Fruit fly (Drosophila melanogaster) whole organism, embryonic: ENCODE results near the gene CG2059.

Experiments
- Ada2b ChIP-seq: fragments of 200-800 bp; sonication (Bioruptor generic); IDR thresholded peaks from 2 replicates; pipeline ENCODE4 v1.3.6; 2022; ENCODE audit warnings: missing biosample characterization, missing genetic modification characterization
- Bgb ChIP-seq: fragments of 200-800 bp; sonication (Bioruptor generic); IDR thresholded peaks from 2 replicates; pipeline ENCODE4 v1.3.6; 2022; ENCODE audit warnings: missing biosample characterization, missing genetic modification characterization; ENCODE audit not compliant: partially characterized antibody
- CG14710 ChIP-seq: fragments of 200-800 bp; sonication (Bioruptor generic); optimal IDR thresholded peaks from 3 replicates; lab custom pipeline; 2019; ENCODE audit warnings: missing biosample characterization, mild to moderate bottlenecking, missing genetic modification characterization, moderate library complexity
- CG14965 ChIP-seq: fragments of 200-800 bp; sonication (Bioruptor generic); optimal IDR thresholded peaks from 2 replicates; lab custom pipeline; 2016; ENCODE audit warnings: missing biosample characterization, missing genetic modification characterization, borderline replicate concordance
- CG1529 ChIP-seq: fragments of 200-800 bp; sonication (Bioruptor generic); optimal IDR thresholded peaks from 3 replicates; lab custom pipeline; 2018; ENCODE audit warnings: missing biosample characterization, missing genetic modification characterization
- CG15601 ChIP-seq: fragments of 200-800 bp; sonication (Bioruptor generic); optimal IDR thresholded peaks from 3 replicates; lab custom pipeline; 2019; ENCODE audit warnings: missing biosample characterization, mild to moderate bottlenecking, missing genetic modification characterization, moderate library complexity
- CG16779 ChIP-seq: fragments of 200-800 bp; sonication (Bioruptor generic); IDR thresholded peaks from 2 replicates; pipeline ENCODE4 v1.3.6; 2022; ENCODE audit warnings: missing biosample characterization, missing genetic modification characterization
- CG17359 ChIP-seq: fragments of 200-800 bp; sonication (Bioruptor generic); optimal IDR thresholded peaks from 3 replicates; lab custom pipeline; 2018; ENCODE audit warnings: missing biosample characterization, mild to moderate bottlenecking, missing genetic modification characterization, moderate library complexity
- CG17912 ChIP-seq: fragments of 200-800 bp; sonication (Bioruptor generic); optimal IDR thresholded peaks from 2 replicates; lab custom pipeline; 2018; ENCODE audit warnings: missing biosample characterization, mild to moderate bottlenecking, missing genetic modification characterization
- CG2199 ChIP-seq: fragments of 200-800 bp; sonication (Bioruptor generic); IDR thresholded peaks from 3 replicates; pipeline ENCODE4 v1.3.6; 2022; ENCODE audit warnings: missing biosample characterization, missing genetic modification characterization
- CG2678 ChIP-seq: fragments of 200-800 bp; sonication (Bioruptor generic); optimal IDR thresholded peaks from 3 replicates; lab custom pipeline; 2019; ENCODE audit warnings: missing biosample characterization, mild to moderate bottlenecking, missing genetic modification characterization, moderate library complexity
- CG30403 ChIP-seq: fragments of 200-800 bp; sonication (Bioruptor generic); optimal IDR thresholded peaks from 3 replicates; lab custom pipeline; 2016; ENCODE audit warnings: missing biosample characterization, missing genetic modification characterization
- CG31388 ChIP-seq: fragments of 200-800 bp; sonication (Bioruptor generic); optimal IDR thresholded peaks from 2 replicates; lab custom pipeline; 2016; ENCODE audit warnings: missing biosample characterization, missing genetic modification characterization
- CG33213 ChIP-seq: fragments of 200-800 bp; sonication (Bioruptor generic); optimal IDR thresholded peaks from 3 replicates; lab custom pipeline; 2016; ENCODE audit warnings: missing biosample characterization, missing genetic modification characterization
- CG4617 ChIP-seq: fragments of 200-800 bp; sonication (Bioruptor generic); optimal IDR thresholded peaks from 3 replicates; lab custom pipeline; 2016; ENCODE audit warnings: missing biosample characterization, missing genetic modification characterization, borderline replicate concordance
- CG4730 ChIP-seq: fragments of 200-800 bp; sonication (Bioruptor generic); IDR thresholded peaks from 2 replicates; pipeline ENCODE4 v1.3.6; 2022; ENCODE audit warnings: missing biosample characterization, missing genetic modification characterization
- CG5953 ChIP-seq: fragments of 200-800 bp; sonication (Bioruptor generic); IDR thresholded peaks from 2 replicates; pipeline ENCODE4 v1.3.6; 2022; ENCODE audit warnings: missing biosample characterization, missing genetic modification characterization
- CG6854 ChIP-seq: fragments of 200-800 bp; sonication (Bioruptor generic); optimal IDR thresholded peaks from 3 replicates; lab custom pipeline; 2017; ENCODE audit warnings: missing biosample characterization, mild to moderate bottlenecking, missing genetic modification characterization
- CG7556 ChIP-seq: fragments of 200-800 bp; sonication (Bioruptor generic); optimal IDR thresholded peaks from 2 replicates; lab custom pipeline; 2017; ENCODE audit warnings: missing biosample characterization, mild to moderate bottlenecking, missing genetic modification characterization
- CG8944 ChIP-seq: fragments of 200-800 bp; sonication (Bioruptor generic); optimal IDR thresholded peaks from 3 replicates; lab custom pipeline; 2016; ENCODE audit warnings: missing biosample characterization, missing genetic modification characterization
- CG9437 ChIP-seq: fragments of 200-800 bp; sonication (Bioruptor generic); optimal IDR thresholded peaks from 2 replicates; lab custom pipeline; 2018; ENCODE audit warnings: missing biosample characterization, mild to moderate bottlenecking, missing genetic modification characterization
- CTCF ChIP-seq: fragments of 200-800 bp; sonication (Bioruptor generic); optimal IDR thresholded peaks from 2 replicates; lab custom pipeline; 2017; ENCODE audit warnings: missing biosample characterization, mild to moderate bottlenecking, missing genetic modification characterization, moderate library complexity
- CkIIα-i1 ChIP-seq: fragments of 200-800 bp; sonication (Bioruptor generic); IDR thresholded peaks from 2 replicates; pipeline ENCODE4 v1.3.6; 2022; ENCODE audit warnings: missing biosample characterization, missing genetic modification characterization
- Dfd ChIP-seq, 2 experiments: fragments of >200 bp; optimal IDR thresholded peaks; 2 replicates each; lab custom pipeline; 2017; ENCODE audit warnings: missing biosample characterization in 2 of 2, missing genetic modification characterization in 2 of 2
- E2f1 ChIP-seq: fragments of 200-800 bp; sonication (Bioruptor generic); IDR thresholded peaks from 2 replicates; pipeline ENCODE4 v1.3.6; 2022; ENCODE audit warnings: missing biosample characterization, missing genetic modification characterization
- Gug ChIP-seq: fragments of 200-800 bp; sonication (Bioruptor generic); IDR thresholded peaks from 4 replicates; pipeline ENCODE4 v1.3.6; 2022; ENCODE audit warnings: missing biosample characterization, missing genetic modification characterization
- Hr51 ChIP-seq, 2 experiments: fragments of 200-800 bp; sonication (Bioruptor generic); optimal IDR thresholded peaks; 2 replicates in 1 of 2; 3 replicates in 1 of 2; lab custom pipeline; 2016 to 2018; ENCODE audit warnings: missing biosample characterization in 2 of 2, missing genetic modification characterization in 2 of 2, mild to moderate bottlenecking in 1 of 2, moderate library complexity in 1 of 2
- Usf ChIP-seq: fragments of 200-800 bp; sonication (Bioruptor generic); optimal IDR thresholded peaks from 2 replicates; lab custom pipeline; 2017; ENCODE audit warnings: missing genotype, missing biosample characterization, missing genetic modification characterization
- abd-A ChIP-seq: fragments of 200-800 bp; sonication (Bioruptor generic); optimal IDR thresholded peaks from 3 replicates; lab custom pipeline; 2019; ENCODE audit warnings: missing biosample characterization, mild to moderate bottlenecking, missing genetic modification characterization, moderate library complexity
- br ChIP-seq: fragments of >200 bp; optimal IDR thresholded peaks from 2 replicates; lab custom pipeline; 2017
- chn ChIP-seq: fragments of 200-800 bp; sonication (Bioruptor generic); optimal IDR thresholded peaks from 2 replicates; lab custom pipeline; 2016; ENCODE audit warnings: missing biosample characterization, missing genetic modification characterization
- croc ChIP-seq: fragments of 200-800 bp; sonication (Bioruptor generic); conservative IDR thresholded peaks from 3 replicates; pipeline ENCODE4 v1.3.6; 2022; ENCODE audit warnings: missing biosample characterization, missing genetic modification characterization
- crol ChIP-seq: fragments of 200-800 bp; sonication (Bioruptor generic); IDR thresholded peaks from 2 replicates; pipeline ENCODE4 v1.3.6; 2022; ENCODE audit warnings: missing biosample characterization, missing genetic modification characterization
- danr ChIP-seq: fragments of 200-800 bp; sonication (Bioruptor generic); IDR thresholded peaks from 2 replicates; pipeline ENCODE4 v1.3.6; 2022; ENCODE audit warnings: missing biosample characterization, missing genetic modification characterization
- dmrt99B ChIP-seq: fragments of 200-800 bp; sonication (Bioruptor generic); optimal IDR thresholded peaks from 2 replicates; lab custom pipeline; 2018; ENCODE audit warnings: missing biosample characterization, mild to moderate bottlenecking, missing genetic modification characterization, moderate library complexity
- fd3F ChIP-seq: fragments of 200-800 bp; sonication (Bioruptor generic); optimal IDR thresholded peaks from 2 replicates; lab custom pipeline; 2018; ENCODE audit warnings: missing biosample characterization, mild to moderate bottlenecking, missing genetic modification characterization, moderate library complexity
- fd64A ChIP-seq: fragments of 200-800 bp; sonication (Bioruptor generic); optimal IDR thresholded peaks from 3 replicates; lab custom pipeline; 2018; ENCODE audit warnings: missing biosample characterization, mild to moderate bottlenecking, missing genetic modification characterization
- gce ChIP-seq: fragments of 200-800 bp; sonication (Bioruptor generic); IDR thresholded peaks from 3 replicates; pipeline ENCODE4 v1.3.6; 2022; ENCODE audit warnings: missing biosample characterization, missing genetic modification characterization
- grau ChIP-seq: fragments of 200-800 bp; optimal IDR thresholded peaks from 3 replicates; lab custom pipeline; 2019; ENCODE audit warnings: missing biosample characterization, mild to moderate bottlenecking, missing genetic modification characterization, moderate library complexity
- ind ChIP-seq: fragments of 200-800 bp; sonication (Bioruptor generic); optimal IDR thresholded peaks from 3 replicates; lab custom pipeline; 2016; ENCODE audit warnings: missing biosample characterization, missing genetic modification characterization
- jing ChIP-seq: fragments of 200-800 bp; sonication (Bioruptor generic); optimal IDR thresholded peaks from 2 replicates; lab custom pipeline; 2018; ENCODE audit warnings: missing biosample characterization, mild to moderate bottlenecking, missing genetic modification characterization
- kay ChIP-seq: fragments of 200-800 bp; sonication (Bioruptor generic); optimal IDR thresholded peaks from 2 replicates; lab custom pipeline; 2016; ENCODE audit warnings: missing biosample characterization, missing genetic modification characterization
- lmd ChIP-seq: fragments of 200-800 bp; sonication (Bioruptor generic); IDR thresholded peaks from 2 replicates; pipeline ENCODE4 v1.3.6; 2022; ENCODE audit warnings: missing biosample characterization, missing genetic modification characterization
- maf-S ChIP-seq: fragments of 200-800 bp; sonication (Bioruptor generic); optimal IDR thresholded peaks from 2 replicates; lab custom pipeline; 2016; ENCODE audit warnings: missing biosample characterization, missing genetic modification characterization
- sc ChIP-seq, 3 experiments: fragments of >200 bp in 2 of 3; fragments of 200-800 bp in 1 of 3; sonication (Bioruptor generic) in 1 of 3; optimal IDR thresholded peaks; 2 replicates in 2 of 3; 3 replicates in 1 of 3; lab custom pipeline; 2017; ENCODE audit warnings: mild to moderate bottlenecking in 1 of 3, missing biosample characterization in 1 of 3, missing genetic modification characterization in 1 of 3, missing genetic modification reagents in 1 of 3
- schlank ChIP-seq: fragments of 200-800 bp; sonication (Bioruptor generic); optimal IDR thresholded peaks from 2 replicates; lab custom pipeline; 2018; ENCODE audit warnings: missing biosample characterization, mild to moderate bottlenecking, missing genetic modification characterization
- sima ChIP-seq: fragments of 200-800 bp; sonication (Bioruptor generic); optimal IDR thresholded peaks from 2 replicates; lab custom pipeline; 2016; ENCODE audit warnings: missing biosample characterization, missing genetic modification characterization
- sna ChIP-seq: fragments of 200-800 bp; sonication (Bioruptor generic); IDR thresholded peaks from 2 replicates; pipeline ENCODE4 v1.3.6; 2022; ENCODE audit warnings: missing biosample characterization, missing genetic modification characterization; ENCODE audit not compliant: partially characterized antibody
- sob ChIP-seq: fragments of 200-800 bp; sonication (Bioruptor generic); IDR thresholded peaks from 2 replicates; pipeline ENCODE4 v1.3.6; 2022; ENCODE audit warnings: missing biosample characterization, missing genetic modification characterization
- tup ChIP-seq: fragments of 200-800 bp; sonication (Bioruptor generic); optimal IDR thresholded peaks from 2 replicates; lab custom pipeline; 2016; ENCODE audit warnings: missing biosample characterization, mild to moderate bottlenecking, missing genetic modification characterization, moderate library complexity
- zfh1 ChIP-seq: fragments of 200-800 bp; sonication (Bioruptor generic); IDR thresholded peaks from 3 replicates; pipeline ENCODE4 v1.3.6; 2022; ENCODE audit warnings: missing biosample characterization, missing genetic modification characterization
- zfh2 ChIP-seq: fragments of 200-800 bp; sonication (Bioruptor generic); optimal IDR thresholded peaks from 2 replicates; lab custom pipeline; 2016; ENCODE audit warnings: missing biosample characterization, missing genetic modification characterization

CG2059 gene

dm6 chrX:7334801-7335176 is 48.6 kb downstream of the CG2059 start (continued):
- no peak for TF ChIP-seq Usf (GFP tag; lab: Kevin White, UChicago)
- TF ChIP-seq CG17359: peak; percentile 63
- TF ChIP-seq fd64A (GFP tag; lab: Kevin White, UChicago): no peak
- peak; percentile 84 for TF ChIP-seq CG14710
- no peak for TF ChIP-seq sima
- TF ChIP-seq CG8944 (GFP tag; lab: Kevin White, UChicago): no peak
- TF ChIP-seq fd3F (GFP tag; lab: Kevin White, UChicago): peak; percentile 51
- TF ChIP-seq Hr51 (GFP tag; optimal IDR thresholded peaks at IDR 0.05; lab: Kevin White, UChicago): peak in 1 of 2 experiments; percentile 88
- no peak for TF ChIP-seq CG33213 (GFP tag; lab: Kevin White, UChicago)
- TF ChIP-seq CG2199 (GFP tag; lab: Robert Waterston, UW): no peak
- TF ChIP-seq CG4730 (GFP tag; lab: Robert Waterston, UW): peak; percentile 43; the same call in 1 of the 2 replicates
- peak; percentile 54 for TF ChIP-seq ind (GFP tag; lab: Kevin White, UChicago)
- no peak for TF ChIP-seq CG14965 (GFP tag; lab: Kevin White, UChicago)
- no peak for TF ChIP-seq CTCF (GFP tag; lab: Kevin White, UChicago)
- peak; percentile 45 for TF ChIP-seq abd-A (tag; lab: Kevin White, UChicago)
- TF ChIP-seq sna (GFP tag; lab: Robert Waterston, UW): no peak
- TF ChIP-seq CG16779 (GFP tag; lab: Robert Waterston, UW): no peak
- TF ChIP-seq zfh1 (GFP tag; lab: Robert Waterston, UW): peak; percentile 64; the same call in 1 of the 3 replicates
- TF ChIP-seq CG9437: peak; percentile 72
- TF ChIP-seq zfh2: no peak
- peak; percentile 64 for TF ChIP-seq CG30403 (GFP tag; lab: Kevin White, UChicago)
- peak; percentile 56 for TF ChIP-seq Ada2b (GFP tag; lab: Robert Waterston, UW)
- TF ChIP-seq maf-S (GFP tag; lab: Kevin White, UChicago): no peak
- no peak for TF ChIP-seq kay (GFP tag; lab: Kevin White, UChicago)
- no peak for TF ChIP-seq gce (GFP tag; lab: Robert Waterston, UW)
- TF ChIP-seq Dfd (GFP tag; optimal IDR thresholded peaks at IDR 0.05; lab: Kevin White, UChicago): no peak
- TF ChIP-seq sob (GFP tag; lab: Robert Waterston, UW): peak; percentile 73
- TF ChIP-seq danr (GFP tag; lab: Robert Waterston, UW): peak; percentile 47; the same call in 1 of the 2 replicates
- TF ChIP-seq jing (GFP tag; lab: Kevin White, UChicago): peak; percentile 14
- TF ChIP-seq CkIIα-i1: no peak
- no peak for TF ChIP-seq schlank (tag; lab: Kevin White, UChicago)
- TF ChIP-seq E2f1 (GFP tag; lab: Robert Waterston, UW): peak; percentile 77
- no peak for TF ChIP-seq CG5953 (GFP tag; lab: Robert Waterston, UW)
- no peak for TF ChIP-seq Bgb
- no peak for TF ChIP-seq sc (optimal IDR thresholded peaks at IDR 0.05; lab: Kevin White, UChicago)
- peak; percentile 51 for TF ChIP-seq sc (GFP tag; optimal IDR thresholded peaks at IDR 0.05; lab: Kevin White, UChicago)
- peak; percentile 5 for TF ChIP-seq tup (GFP tag; lab: Kevin White, UChicago)
- no peak for TF ChIP-seq crol (GFP tag; lab: Robert Waterston, UW)
- TF ChIP-seq Gug (GFP tag; lab: Robert Waterston, UW): peak; percentile 48; the same call in 2 of the 4 replicates
- no peak for TF ChIP-seq chn
- peak; percentile 90 for TF ChIP-seq CG2678 (tag; lab: Kevin White, UChicago)
- peak; percentile 51 for TF ChIP-seq CG1529 (GFP tag; lab: Kevin White, UChicago)
- TF ChIP-seq br (lab: Kevin White, UChicago): no peak
- TF ChIP-seq lmd (GFP tag; lab: Robert Waterston, UW): peak; percentile 73
- peak; percentile 57 for TF ChIP-seq croc
- peak; percentile 85 for TF ChIP-seq dmrt99B (tag; lab: Kevin White, UChicago)
- TF ChIP-seq CG17912 (GFP tag; lab: Kevin White, UChicago): no peak
- peak; percentile 2 for TF ChIP-seq CG4617
- peak; percentile 27 for TF ChIP-seq CG31388
- TF ChIP-seq grau (tag; lab: Kevin White, UChicago): peak; percentile 98
- peak; percentile 67 for TF ChIP-seq CG6854 (GFP tag; lab: Kevin White, UChicago)
- peak; percentile 77 for TF ChIP-seq CG7556 (GFP tag; lab: Kevin White, UChicago)
- peak; percentile 84 for TF ChIP-seq CG15601 (tag; lab: Kevin White, UChicago)
